Worm (Caenorhabditis elegans): ENCODE results near the gene pals-26.

ce11 chrIII:4408251-4408650, 33.3 kb downstream of the pals-26 start, which contains the start of gene gpch-1:
- TF ChIP-seq ztf-11 (tag; optimal IDR thresholded peaks at IDR 0.05), result no peak
- TF ChIP-seq unc-62 (GFP tag; optimal IDR thresholded peaks at IDR 0.05), result no peak
- no peak for TF ChIP-seq mls-2 (tag; optimal IDR thresholded peaks at IDR 0.05)
- TF ChIP-seq elt-3 (tag; optimal IDR thresholded peaks at IDR 0.05), result no peak
- TF ChIP-seq ces-1 (GFP tag; optimal IDR thresholded peaks at IDR 0.05), result no peak
- TF ChIP-seq pha-4 (tag; optimal IDR thresholded peaks at IDR 0.05), result no peak
- TF ChIP-seq nhr-12 (tag; optimal IDR thresholded peaks at IDR 0.05), result no peak
- TF ChIP-seq nhr-76 (tag; optimal IDR thresholded peaks at IDR 0.05), result no peak
- TF ChIP-seq ceh-83 (GFP tag; optimal IDR thresholded peaks at IDR 0.05), result no peak
- no peak for TF ChIP-seq elt-1 (tag; optimal IDR thresholded peaks at IDR 0.05; ENCODE audit: borderline replicate concordance, insufficient read depth)
- no peak for TF ChIP-seq unc-39 (tag; optimal IDR thresholded peaks at IDR 0.05)
- no peak for TF ChIP-seq lin-13 (tag; optimal IDR thresholded peaks at IDR 0.05)

All from whole organism, mixed stage, embryonic.